Fruit fly (Drosophila melanogaster) whole organism, embryonic: ENCODE results near the gene CG46456.
A peak's percentile ranks its signal among the peaks of the same experiment; 100 is the strongest.

Source experiments
- Bdp1 ChIP-seq: fragments of 200-800 bp; sonication (Bioruptor generic); optimal IDR thresholded peaks from 3 replicates; lab custom pipeline; 2016; ENCODE audit warnings: missing biosample characterization, missing genetic modification characterization
- Bteb2 ChIP-seq: fragments of 200-800 bp; sonication (Bioruptor generic); optimal IDR thresholded peaks from 2 replicates; lab custom pipeline; 2016; ENCODE audit warnings: missing biosample characterization, missing genetic modification characterization
- CG10431 ChIP-seq: fragments of 200-800 bp; sonication (Bioruptor generic); optimal IDR thresholded peaks from 3 replicates; lab custom pipeline; 2018; ENCODE audit warnings: missing biosample characterization, mild to moderate bottlenecking, missing genetic modification characterization
- CG10543 ChIP-seq: fragments of 200-800 bp; sonication (Bioruptor generic); optimal IDR thresholded peaks from 3 replicates; lab custom pipeline; 2017; ENCODE audit warnings: missing biosample characterization, mild to moderate bottlenecking, missing genetic modification characterization, moderate library complexity
- CG11504 ChIP-seq: fragments of 200-800 bp; sonication (Bioruptor generic); optimal IDR thresholded peaks from 3 replicates; lab custom pipeline; 2019; ENCODE audit warnings: missing biosample characterization, mild to moderate bottlenecking, missing genetic modification characterization, moderate library complexity
- CG13287 ChIP-seq: fragments of 200-800 bp; sonication (Bioruptor generic); IDR thresholded peaks from 2 replicates; pipeline ENCODE4 v1.3.6; 2022; ENCODE audit warnings: missing biosample characterization, missing genetic modification characterization; ENCODE audit not compliant: partially characterized antibody
- CG15479 ChIP-seq: fragments of 200-800 bp; sonication (Bioruptor generic); optimal IDR thresholded peaks from 3 replicates; lab custom pipeline; 2019; ENCODE audit warnings: missing biosample characterization, mild to moderate bottlenecking, missing genetic modification characterization, moderate library complexity
- CG16813 ChIP-seq: fragments of 200-800 bp; sonication (Bioruptor generic); IDR thresholded peaks from 3 replicates; pipeline ENCODE4 v1.3.6; 2022; ENCODE audit warnings: missing biosample characterization, missing genetic modification characterization; ENCODE audit not compliant: partially characterized antibody
- CG17385 ChIP-seq: fragments of 200-800 bp; sonication (Bioruptor generic); optimal IDR thresholded peaks from 3 replicates; lab custom pipeline; 2018; ENCODE audit warnings: missing biosample characterization, mild to moderate bottlenecking, missing genetic modification characterization
- CG17912 ChIP-seq: fragments of 200-800 bp; sonication (Bioruptor generic); optimal IDR thresholded peaks from 2 replicates; lab custom pipeline; 2018; ENCODE audit warnings: missing biosample characterization, mild to moderate bottlenecking, missing genetic modification characterization
- CG18262 ChIP-seq: fragments of 200-800 bp; optimal IDR thresholded peaks from 3 replicates; lab custom pipeline; 2019; ENCODE audit warnings: missing biosample characterization, mild to moderate bottlenecking, missing genetic modification characterization, moderate library complexity
- CG1832 ChIP-seq: fragments of 200-800 bp; sonication (Bioruptor generic); optimal IDR thresholded peaks from 2 replicates; lab custom pipeline; 2017; ENCODE audit warnings: missing biosample characterization, mild to moderate bottlenecking, missing genetic modification characterization, inconsistent platforms
- CG31388 ChIP-seq: fragments of 200-800 bp; sonication (Bioruptor generic); optimal IDR thresholded peaks from 2 replicates; lab custom pipeline; 2016; ENCODE audit warnings: missing biosample characterization, missing genetic modification characterization
- CG42726 ChIP-seq: fragments of 200-800 bp; sonication (Bioruptor generic); IDR thresholded peaks from 2 replicates; pipeline ENCODE4 v1.3.6; 2022; ENCODE audit warnings: missing biosample characterization, missing genetic modification characterization; ENCODE audit not compliant: partially characterized antibody
- CG4404 ChIP-seq: fragments of 200-800 bp; sonication (Bioruptor generic); IDR thresholded peaks from 2 replicates; pipeline ENCODE4 v1.3.6; 2022; ENCODE audit warnings: missing biosample characterization, missing genetic modification characterization
- CG5180 ChIP-seq: fragments of 200-800 bp; sonication (Bioruptor generic); optimal IDR thresholded peaks from 3 replicates; lab custom pipeline; 2017; ENCODE audit warnings: missing biosample characterization, missing genetic modification characterization, mild to moderate bottlenecking, moderate library complexity, missing genetic modification reagents
- CG6254 ChIP-seq: fragments of 200-800 bp; sonication (Bioruptor generic); optimal IDR thresholded peaks from 3 replicates; lab custom pipeline; 2017; ENCODE audit warnings: mild to moderate bottlenecking, missing biosample characterization, missing genetic modification reagents, missing genetic modification characterization
- CG6765 ChIP-seq: fragments of 200-800 bp; sonication (Bioruptor generic); optimal IDR thresholded peaks from 3 replicates; lab custom pipeline; 2017; ENCODE audit warnings: missing biosample characterization, mild to moderate bottlenecking, missing genetic modification characterization
- CTCF ChIP-seq: fragments of 200-800 bp; sonication (Bioruptor generic); optimal IDR thresholded peaks from 2 replicates; lab custom pipeline; 2017; ENCODE audit warnings: missing biosample characterization, mild to moderate bottlenecking, missing genetic modification characterization, moderate library complexity
- Chrac-16 ChIP-seq: fragments of 200-800 bp; sonication (Bioruptor generic); optimal IDR thresholded peaks from 3 replicates; lab custom pipeline; 2016; ENCODE audit warnings: missing biosample characterization, missing genetic modification characterization
- Dll ChIP-seq: fragments of 200-800 bp; sonication (Bioruptor generic); IDR thresholded peaks from 4 replicates; pipeline ENCODE4 v1.3.6; 2022; ENCODE audit warnings: missing biosample characterization, missing genetic modification characterization; ENCODE audit not compliant: partially characterized antibody
- Med ChIP-seq: fragments of 200-800 bp; sonication (Bioruptor generic); peaks from one replicate; lab custom pipeline; 2016; ENCODE audit warnings: missing biosample characterization, missing genetic modification characterization, mild to moderate bottlenecking, inconsistent platforms, moderate library complexity
- Pdp1 ChIP-seq, 2 experiments: fragments of 200-800 bp; sonication (Bioruptor generic); optimal IDR thresholded peaks; 3 replicates each; lab custom pipeline; 2016; ENCODE audit warnings: missing biosample characterization in 2 of 2, missing genetic modification characterization in 2 of 2, mild to moderate bottlenecking in 1 of 2, moderate library complexity in 1 of 2
- Scr ChIP-seq: fragments of 200-800 bp; sonication (Bioruptor generic); IDR thresholded peaks from 2 replicates; pipeline ENCODE4 v1.3.6; 2022; ENCODE audit warnings: missing biosample characterization, missing genetic modification characterization; ENCODE audit not compliant: partially characterized antibody
- Xrp1 ChIP-seq: fragments of 200-800 bp; sonication (Bioruptor generic); IDR thresholded peaks from 2 replicates; pipeline ENCODE4 v1.3.6; 2022; ENCODE audit warnings: missing biosample characterization, missing genetic modification characterization
- amos ChIP-seq: fragments of 200-800 bp; sonication (Bioruptor generic); IDR thresholded peaks from 2 replicates; pipeline ENCODE4 v1.3.6; 2022; ENCODE audit warnings: missing biosample characterization, missing genetic modification characterization; ENCODE audit not compliant: partially characterized antibody
- ash1 ChIP-seq: fragments of 200-800 bp; sonication (Bioruptor generic); optimal IDR thresholded peaks from 2 replicates; lab custom pipeline; 2018; ENCODE audit warnings: missing biosample characterization, mild to moderate bottlenecking, missing genetic modification characterization
- bbx ChIP-seq: fragments of 200-800 bp; sonication (Bioruptor generic); IDR thresholded peaks from 2 replicates; pipeline ENCODE4 v1.3.6; 2022; ENCODE audit warnings: missing biosample characterization, missing genetic modification characterization; ENCODE audit not compliant: partially characterized antibody
- chm ChIP-seq: fragments of 200-800 bp; sonication (Bioruptor generic); IDR thresholded peaks from 2 replicates; pipeline ENCODE4 v1.3.6; 2022; ENCODE audit warnings: missing biosample characterization, missing genetic modification characterization
- crc ChIP-seq: fragments of 200-800 bp; sonication (Bioruptor generic); optimal IDR thresholded peaks from 2 replicates; lab custom pipeline; 2016; ENCODE audit warnings: missing biosample characterization, missing genetic modification characterization
- dmrt99B ChIP-seq: fragments of 200-800 bp; sonication (Bioruptor generic); optimal IDR thresholded peaks from 2 replicates; lab custom pipeline; 2018; ENCODE audit warnings: missing biosample characterization, mild to moderate bottlenecking, missing genetic modification characterization, moderate library complexity
- dysf ChIP-seq: fragments of 200-800 bp; sonication (Bioruptor generic); IDR thresholded peaks from 3 replicates; pipeline ENCODE4 v1.3.6; 2022; ENCODE audit warnings: missing biosample characterization, missing genetic modification characterization
- fd64A ChIP-seq: fragments of 200-800 bp; sonication (Bioruptor generic); optimal IDR thresholded peaks from 3 replicates; lab custom pipeline; 2018; ENCODE audit warnings: missing biosample characterization, mild to moderate bottlenecking, missing genetic modification characterization
- fd96Cb ChIP-seq: fragments of 200-800 bp; sonication (Bioruptor generic); optimal IDR thresholded peaks from 2 replicates; lab custom pipeline; 2018; ENCODE audit warnings: missing biosample characterization, mild to moderate bottlenecking, missing genetic modification characterization, moderate library complexity
- ham ChIP-seq: fragments of 200-800 bp; sonication (Bioruptor generic); IDR thresholded peaks from 2 replicates; pipeline ENCODE4 v1.3.6; 2022; ENCODE audit warnings: missing biosample characterization, missing genetic modification characterization
- mld ChIP-seq: fragments of 200-800 bp; sonication (Bioruptor generic); IDR thresholded peaks from 3 replicates; pipeline ENCODE4 v1.3.6; 2022; ENCODE audit warnings: missing biosample characterization, missing genetic modification characterization; ENCODE audit not compliant: partially characterized antibody
- nom ChIP-seq: fragments of 200-800 bp; sonication (Bioruptor generic); optimal IDR thresholded peaks from 2 replicates; lab custom pipeline; 2017; ENCODE audit warnings: missing biosample characterization, missing genetic modification characterization, mild to moderate bottlenecking, moderate library complexity, missing genetic modification reagents
- pros ChIP-seq: fragments of 200-800 bp; sonication (Bioruptor generic); optimal IDR thresholded peaks from 3 replicates; lab custom pipeline; 2019; ENCODE audit warnings: missing biosample characterization, mild to moderate bottlenecking, missing genetic modification characterization, moderate library complexity
- row ChIP-seq: fragments of 200-800 bp; sonication (Bioruptor generic); IDR thresholded peaks from 3 replicates; pipeline ENCODE4 v1.3.6; 2022; ENCODE audit warnings: missing biosample characterization, missing genetic modification characterization
- sna ChIP-seq: fragments of 200-800 bp; sonication (Bioruptor generic); IDR thresholded peaks from 2 replicates; pipeline ENCODE4 v1.3.6; 2022; ENCODE audit warnings: missing biosample characterization, missing genetic modification characterization; ENCODE audit not compliant: partially characterized antibody
- tna ChIP-seq: fragments of 200-800 bp; sonication (Bioruptor generic); IDR thresholded peaks from 2 replicates; pipeline ENCODE4 v1.3.6; 2022; ENCODE audit warnings: missing biosample characterization, missing genetic modification characterization; ENCODE audit not compliant: partially characterized antibody
- trem ChIP-seq: fragments of 200-800 bp; optimal IDR thresholded peaks from 3 replicates; lab custom pipeline; 2019; ENCODE audit warnings: missing biosample characterization, mild to moderate bottlenecking, missing genetic modification characterization, moderate library complexity
- wdn ChIP-seq: fragments of 200-800 bp; sonication (Bioruptor generic); IDR thresholded peaks from 2 replicates; pipeline ENCODE4 v1.3.6; 2022; ENCODE audit warnings: missing biosample characterization, missing genetic modification characterization

CG46456 gene

dm6 chr3L:5359208-5360003 lies 4.3 kb upstream of the CG46456 start, which contains the start of gene Klp64D (continued):
- TF ChIP-seq fd96Cb (no peak), dysf (GFP tag; lab: Robert Waterston, UW) (0 out of 3 replicates have a peak, but pooled peaks have one; percentile 32), CG11504 (tag; lab: Kevin White, UChicago) (peak; percentile 32), trem (tag; lab: Kevin White, UChicago) (peak; percentile 3), fd64A (GFP tag; lab: Kevin White, UChicago) (no peak), CG1832 (GFP tag; lab: Kevin White, UChicago) (no peak), CG18262 (peak; percentile 42), CG6765 (GFP tag; lab: Kevin White, UChicago) (no peak), row (GFP tag; lab: Robert Waterston, UW) (peak; percentile 64)

DNA sequence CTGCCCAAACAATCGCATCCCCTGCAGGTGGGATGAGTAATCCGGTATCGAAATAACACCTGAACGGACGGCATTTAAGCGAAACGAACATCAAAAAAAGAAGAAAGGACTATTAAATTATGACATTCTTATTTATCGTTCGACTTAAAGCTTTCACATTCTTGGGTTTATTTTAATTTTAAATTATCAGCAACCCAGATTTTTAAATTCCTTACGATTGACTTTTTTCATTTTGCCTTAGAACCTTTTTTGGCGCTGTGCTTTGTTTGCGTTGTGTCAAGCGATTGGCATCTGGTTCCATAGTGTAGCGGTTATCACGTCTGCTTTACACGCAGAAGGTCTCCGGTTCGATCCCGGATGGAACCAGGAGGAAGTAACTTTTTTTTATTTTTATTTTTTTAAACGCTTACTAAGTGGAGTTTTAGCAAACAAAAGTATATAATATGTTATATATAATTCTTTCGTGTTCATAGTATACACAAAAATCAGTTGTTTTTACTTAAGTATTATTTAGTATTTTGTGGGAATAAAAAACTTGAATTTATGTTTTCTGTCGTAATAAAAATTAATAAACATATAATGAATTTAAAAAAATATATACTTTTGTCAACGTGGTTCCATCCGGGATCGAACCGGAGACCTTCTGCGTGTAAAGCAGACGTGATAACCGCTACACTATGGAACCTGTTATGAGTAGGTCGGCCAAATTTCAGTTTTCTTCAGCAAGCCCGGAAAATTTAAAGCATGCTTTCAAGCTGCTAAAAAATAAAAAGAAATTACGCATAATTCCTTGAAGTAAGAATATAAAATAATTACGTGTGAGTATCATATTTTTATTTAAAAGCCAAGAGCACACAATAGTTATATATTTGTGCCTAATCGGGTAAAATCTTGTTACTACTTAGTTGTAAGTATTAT lies 1.2 kb upstream of the CG46456 start:
- TF ChIP-seq CG42726 (GFP tag; lab: Robert Waterston, UW) (peak; percentile 72), CG6254 (peak; percentile 6), bbx (peak; percentile 74), CG31388 (GFP tag; lab: Kevin White, UChicago) (no peak), CG5180 (GFP tag; lab: Kevin White, UChicago) (no peak), Dll (GFP tag; lab: Robert Waterston, UW) (peak; percentile 58; the same call in 2 of the 4 replicates), nom (peak; percentile 27), Xrp1 (GFP tag; lab: Robert Waterston, UW) (0 out of 2 replicates have a peak, but pooled peaks have one; percentile 13), CG10431 (GFP tag; lab: Kevin White, UChicago) (no peak), CG13287 (GFP tag; lab: Robert Waterston, UW) (peak; percentile 6; the same call in 1 of the 2 replicates), sna (GFP tag; lab: Robert Waterston, UW) (peak; percentile 59; the same call in 1 of the 2 replicates), ash1 (GFP tag; lab: Kevin White, UChicago) (no peak), ham (GFP tag; lab: Robert Waterston, UW) (no peak), mld (peak; percentile 83), amos (GFP tag; lab: Robert Waterston, UW) (peak; percentile 72), CG17385 (GFP tag; lab: Kevin White, UChicago) (no peak), Bteb2 (GFP tag; lab: Kevin White, UChicago) (no peak), Pdp1 (GFP tag; optimal IDR thresholded peaks at IDR 0.05; lab: Kevin White, UChicago) (peak in 1 of 2 experiments; percentile 70), CG15479 (no peak), Scr (GFP tag; lab: Robert Waterston, UW) (peak; percentile 67), CG17912 (GFP tag; lab: Kevin White, UChicago) (no peak), CG4404 (GFP tag; lab: Robert Waterston, UW) (no peak), CG10543 (GFP tag; lab: Kevin White, UChicago) (no peak), row (GFP tag; lab: Robert Waterston, UW) (no peak), dmrt99B (tag; lab: Kevin White, UChicago) (peak; percentile 23), Med (GFP tag; lab: Kevin White, UChicago) (peak; percentile 31), Chrac-16 (GFP tag; lab: Kevin White, UChicago) (no peak), chm (no peak), CTCF (no peak), Bdp1 (GFP tag; lab: Kevin White, UChicago) (peak; percentile 99), tna (GFP tag; lab: Robert Waterston, UW) (peak; percentile 86), CG16813 (GFP tag; lab: Robert Waterston, UW) (peak; percentile 80), wdn (GFP tag; lab: Robert Waterston, UW) (no peak), crc (GFP tag; lab: Kevin White, UChicago) (no peak), pros (GFP tag; lab: Kevin White, UChicago) (no peak)
